Worm (Caenorhabditis elegans) whole organism, L4 larva: ENCODE results near the gene F22E5.7.

ENCODE experiments used
- aly-2 ChIP-seq: sonication (generic microtip); optimal IDR thresholded peaks from 2 replicates; lab custom pipeline; 2018; ENCODE audit warnings: missing biosample characterization, missing genetic modification characterization
- ceh-32 ChIP-seq: sonication (generic microtip); optimal IDR thresholded peaks from 2 replicates; lab custom pipeline; 2016; ENCODE audit warnings: mild to moderate bottlenecking, missing genetic modification characterization, missing compliant biosample characterization; ENCODE audit not compliant: poor library complexity
- ceh-44 ChIP-seq: fragments of 200-800 bp; sonication (Bioruptor generic); IDR thresholded peaks from 2 replicates; pipeline ENCODE4 v1.3.6; 2022; ENCODE audit warnings: missing genetic modification reagents, missing genetic modification characterization, missing compliant biosample characterization
- ceh-82 ChIP-seq: sonication (generic microtip); optimal IDR thresholded peaks from 2 replicates; lab custom pipeline; 2017; ENCODE audit warnings: missing biosample characterization, missing genetic modification characterization
- lin-39 ChIP-seq: fragments of 150-350 bp; optimal IDR thresholded peaks from 2 replicates; lab custom pipeline; 2014; ENCODE audit warnings: missing biosample characterization, missing genetic modification reagents, missing genetic modification characterization
- nhr-237 ChIP-seq: sonication (generic microtip); optimal IDR thresholded peaks from 2 replicates; lab custom pipeline; 2017; ENCODE audit warnings: missing biosample characterization, missing genetic modification characterization
- nhr-25 ChIP-seq: sonication (generic microtip); optimal IDR thresholded peaks from 2 replicates; lab custom pipeline; 2017; ENCODE audit warnings: missing genetic modification characterization, mild to moderate bottlenecking, missing compliant biosample characterization, antibody characterized with exemption, moderate library complexity, borderline replicate concordance; ENCODE audit not compliant: insufficient read depth
- pha-4 ChIP-seq, 2 experiments: fragments of 150-350 bp in 1 of 2; fragments of 200-800 bp in 1 of 2; sonication (Bioruptor generic) in 1 of 2; IDR thresholded peaks in 1 of 2; optimal IDR thresholded peaks in 1 of 2; 2 replicates each; pipeline versions ENCODE4 v1.3.6 to Lab custom; 2014 to 2022; ENCODE audit warnings: missing genetic modification characterization in 2 of 2, missing genetic modification reagents in 2 of 2, missing biosample characterization in 1 of 2, missing compliant biosample characterization in 1 of 2
- php-3 ChIP-seq: fragments of 200-800 bp; sonication (Bioruptor generic); IDR thresholded peaks from 2 replicates; pipeline ENCODE4 v1.3.6; 2022; ENCODE audit warnings: missing genetic modification reagents, missing genetic modification characterization, missing compliant biosample characterization
- zag-1 ChIP-seq: fragments of 150-350 bp; optimal IDR thresholded peaks from 2 replicates; lab custom pipeline; 2014; ENCODE audit warnings: missing biosample characterization, missing genetic modification characterization

- no peak for TF ChIP-seq php-3 (GFP tag; lab: Robert Waterston, UW)
- TF ChIP-seq pha-4 (GFP tag; IDR thresholded peaks at IDR 0.05; lab: Robert Waterston, UW) = no peak
- TF ChIP-seq pha-4 (tag; optimal IDR thresholded peaks at IDR 0.05; lab: Kevin White, UChicago) = no peak
- TF ChIP-seq lin-39 (tag; lab: Kevin White, UChicago) = no peak
- no peak for TF ChIP-seq ceh-44 (GFP tag; lab: Robert Waterston, UW)
- no peak for TF ChIP-seq aly-2
- no peak for TF ChIP-seq nhr-237 (tag; lab: Kevin White, UChicago)
- TF ChIP-seq nhr-25 = no peak
- TF ChIP-seq ceh-32 (tag; lab: Kevin White, UChicago) = no peak
- no peak for TF ChIP-seq ceh-82 (tag; lab: Kevin White, UChicago)
- TF ChIP-seq zag-1 = no peak
Observed at ce11 chrII:2640982-2641381, 895 bp upstream of the F22E5.7 start, which contains the start of gene F22E5.23.
